Fruit fly (Drosophila melanogaster) whole organism, embryonic: ENCODE data around the gene Mekk1.

Experiments
- Asciz ChIP-seq: fragments of 200-800 bp; sonication (Bioruptor generic); optimal IDR thresholded peaks from 2 replicates; lab custom pipeline; 2017; ENCODE audit warnings: missing biosample characterization, mild to moderate bottlenecking, missing genetic modification characterization, missing genetic modification reagents
- Bteb2 ChIP-seq: fragments of 200-800 bp; sonication (Bioruptor generic); optimal IDR thresholded peaks from 2 replicates; lab custom pipeline; 2016; ENCODE audit warnings: missing biosample characterization, missing genetic modification characterization
- CG11085 ChIP-seq: fragments of 200-800 bp; sonication (Bioruptor generic); IDR thresholded peaks from 2 replicates; pipeline ENCODE4 v1.3.6; 2022; ENCODE audit warnings: missing biosample characterization, missing genetic modification characterization
- CG11398 ChIP-seq: fragments of 200-800 bp; sonication (Bioruptor generic); optimal IDR thresholded peaks from 2 replicates; lab custom pipeline; 2016; ENCODE audit warnings: missing biosample characterization, missing genetic modification characterization
- CG12155 ChIP-seq: fragments of 200-800 bp; sonication (Bioruptor generic); optimal IDR thresholded peaks from 3 replicates; lab custom pipeline; 2016; ENCODE audit warnings: missing biosample characterization, missing genetic modification characterization
- CG12659 ChIP-seq: fragments of 200-800 bp; sonication (Bioruptor generic); optimal IDR thresholded peaks from 3 replicates; lab custom pipeline; 2017; ENCODE audit warnings: mild to moderate bottlenecking, missing biosample characterization, missing genetic modification reagents, missing genetic modification characterization
- CG13287 ChIP-seq: fragments of 200-800 bp; sonication (Bioruptor generic); IDR thresholded peaks from 2 replicates; pipeline ENCODE4 v1.3.6; 2022; ENCODE audit warnings: missing biosample characterization, missing genetic modification characterization; ENCODE audit not compliant: partially characterized antibody
- CG17829 ChIP-seq: fragments of 200-800 bp; optimal IDR thresholded peaks from 2 replicates; lab custom pipeline; 2019; ENCODE audit warnings: missing biosample characterization, mild to moderate bottlenecking, missing genetic modification characterization, moderate library complexity
- CG18011 ChIP-seq: fragments of 200-800 bp; sonication (Bioruptor generic); optimal IDR thresholded peaks from 2 replicates; lab custom pipeline; 2017; ENCODE audit warnings: missing biosample characterization, missing genetic modification characterization, mild to moderate bottlenecking, moderate library complexity, missing genotype
- CG2120 ChIP-seq: fragments of 200-800 bp; sonication (Bioruptor generic); optimal IDR thresholded peaks from 3 replicates; lab custom pipeline; 2016; ENCODE audit warnings: missing biosample characterization, missing genetic modification characterization
- CG2202 ChIP-seq: fragments of 200-800 bp; sonication (Bioruptor generic); optimal IDR thresholded peaks from 2 replicates; lab custom pipeline; 2018; ENCODE audit warnings: missing biosample characterization, mild to moderate bottlenecking, missing genetic modification characterization
- CG30403 ChIP-seq: fragments of 200-800 bp; sonication (Bioruptor generic); optimal IDR thresholded peaks from 3 replicates; lab custom pipeline; 2016; ENCODE audit warnings: missing biosample characterization, missing genetic modification characterization
- CG31441 ChIP-seq: fragments of 200-800 bp; sonication (Bioruptor generic); IDR thresholded peaks from 2 replicates; pipeline ENCODE4 v1.3.6; 2022; ENCODE audit warnings: missing biosample characterization, missing genetic modification characterization
- CG33213 ChIP-seq: fragments of 200-800 bp; sonication (Bioruptor generic); optimal IDR thresholded peaks from 3 replicates; lab custom pipeline; 2016; ENCODE audit warnings: missing biosample characterization, missing genetic modification characterization
- CG34376 ChIP-seq: fragments of 200-800 bp; sonication (Bioruptor generic); optimal IDR thresholded peaks from 2 replicates; lab custom pipeline; 2018; ENCODE audit warnings: missing biosample characterization, mild to moderate bottlenecking, missing genetic modification characterization
- CG5180 ChIP-seq: fragments of 200-800 bp; sonication (Bioruptor generic); optimal IDR thresholded peaks from 3 replicates; lab custom pipeline; 2017; ENCODE audit warnings: missing biosample characterization, missing genetic modification characterization, mild to moderate bottlenecking, moderate library complexity, missing genetic modification reagents
- CG7963 ChIP-seq: fragments of 200-800 bp; sonication (Bioruptor generic); IDR thresholded peaks from 3 replicates; pipeline ENCODE4 v1.3.6; 2022; ENCODE audit warnings: missing biosample characterization, missing genetic modification characterization; ENCODE audit not compliant: partially characterized antibody
- CG9437 ChIP-seq: fragments of 200-800 bp; sonication (Bioruptor generic); optimal IDR thresholded peaks from 2 replicates; lab custom pipeline; 2018; ENCODE audit warnings: missing biosample characterization, mild to moderate bottlenecking, missing genetic modification characterization
- CkIIα-i1 ChIP-seq: fragments of 200-800 bp; sonication (Bioruptor generic); IDR thresholded peaks from 2 replicates; pipeline ENCODE4 v1.3.6; 2022; ENCODE audit warnings: missing biosample characterization, missing genetic modification characterization
- Dp ChIP-seq: fragments of 200-800 bp; sonication (Bioruptor generic); optimal IDR thresholded peaks from 2 replicates; lab custom pipeline; 2018; ENCODE audit warnings: missing biosample characterization, mild to moderate bottlenecking, missing genetic modification characterization, moderate library complexity
- Fer3 ChIP-seq: fragments of 200-800 bp; sonication (Bioruptor generic); optimal IDR thresholded peaks from 2 replicates; lab custom pipeline; 2018; ENCODE audit warnings: missing biosample characterization, mild to moderate bottlenecking, missing genetic modification characterization, moderate library complexity
- HmgD ChIP-seq: fragments of 200-800 bp; sonication (Bioruptor generic); optimal IDR thresholded peaks from 3 replicates; lab custom pipeline; 2016; ENCODE audit warnings: missing biosample characterization, missing genetic modification characterization
- Hr3 ChIP-seq: fragments of 200-800 bp; sonication (Bioruptor generic); optimal IDR thresholded peaks from 3 replicates; lab custom pipeline; 2016; ENCODE audit warnings: missing biosample characterization, missing genetic modification characterization
- Hr39 ChIP-seq: fragments of >200 bp; optimal IDR thresholded peaks from 2 replicates; lab custom pipeline; 2017
- Kr ChIP-seq: fragments of 200-800 bp; sonication (Bioruptor generic); optimal IDR thresholded peaks from 2 replicates; lab custom pipeline; 2017; ENCODE audit warnings: missing biosample characterization, mild to moderate bottlenecking, missing genetic modification characterization
- Nf-YC ChIP-seq: fragments of 200-800 bp; optimal IDR thresholded peaks from 3 replicates; lab custom pipeline; 2019; ENCODE audit warnings: missing biosample characterization, mild to moderate bottlenecking, missing genetic modification characterization, moderate library complexity
- Pdp1 ChIP-seq, 2 experiments: fragments of 200-800 bp; sonication (Bioruptor generic); optimal IDR thresholded peaks; 3 replicates each; lab custom pipeline; 2016; ENCODE audit warnings: missing biosample characterization in 2 of 2, missing genetic modification characterization in 2 of 2, mild to moderate bottlenecking in 1 of 2, moderate library complexity in 1 of 2
- Ssrp ChIP-seq: fragments of 200-800 bp; sonication (Bioruptor generic); optimal IDR thresholded peaks from 2 replicates; lab custom pipeline; 2018; ENCODE audit warnings: missing biosample characterization, mild to moderate bottlenecking, missing genetic modification characterization, moderate library complexity
- Xbp1 ChIP-seq: fragments of 200-800 bp; sonication (Bioruptor generic); optimal IDR thresholded peaks from 3 replicates; lab custom pipeline; 2016; ENCODE audit warnings: missing biosample characterization, mild to moderate bottlenecking, missing genetic modification characterization
- ap ChIP-seq: fragments of 200-800 bp; sonication (Bioruptor generic); IDR thresholded peaks from 2 replicates; pipeline ENCODE4 v1.3.6; 2022; ENCODE audit warnings: missing biosample characterization, missing genetic modification characterization
- az2 ChIP-seq: fragments of 200-800 bp; sonication (Bioruptor generic); optimal IDR thresholded peaks from 3 replicates; lab custom pipeline; 2016; ENCODE audit warnings: missing biosample characterization, missing genetic modification characterization
- caup ChIP-seq: fragments of 200-800 bp; sonication (Bioruptor generic); optimal IDR thresholded peaks from 3 replicates; lab custom pipeline; 2017; ENCODE audit warnings: missing biosample characterization, mild to moderate bottlenecking, missing genetic modification characterization, moderate library complexity; ENCODE audit not compliant: severe bottlenecking
- chinmo ChIP-seq: fragments of 200-800 bp; sonication (Bioruptor generic); IDR thresholded peaks from 4 replicates; pipeline ENCODE4 v1.3.6; 2022; ENCODE audit warnings: missing biosample characterization, missing genetic modification characterization; ENCODE audit not compliant: partially characterized antibody
- disco-r ChIP-seq: fragments of 200-800 bp; sonication (Bioruptor generic); optimal IDR thresholded peaks from 2 replicates; lab custom pipeline; 2016; ENCODE audit warnings: missing biosample characterization, missing genetic modification characterization
- en ChIP-seq: fragments of 200-800 bp; sonication (Bioruptor generic); optimal IDR thresholded peaks from 2 replicates; lab custom pipeline; 2016; ENCODE audit warnings: missing biosample characterization, missing genetic modification characterization
- fd96Cb ChIP-seq: fragments of 200-800 bp; sonication (Bioruptor generic); optimal IDR thresholded peaks from 2 replicates; lab custom pipeline; 2018; ENCODE audit warnings: missing biosample characterization, mild to moderate bottlenecking, missing genetic modification characterization, moderate library complexity
- gfzf ChIP-seq: fragments of 200-800 bp; sonication (Bioruptor generic); optimal IDR thresholded peaks from 2 replicates; lab custom pipeline; 2016; ENCODE audit warnings: missing biosample characterization, mild to moderate bottlenecking, missing genetic modification characterization, moderate library complexity
- gsb ChIP-seq: fragments of 200-800 bp; sonication (Bioruptor generic); IDR thresholded peaks from 2 replicates; pipeline ENCODE4 v1.3.6; 2022; ENCODE audit warnings: missing biosample characterization, missing genetic modification characterization
- insv ChIP-seq, 2 experiments: fragments of 200-800 bp; sonication (Bioruptor generic); optimal IDR thresholded peaks; 3 replicates each; lab custom pipeline; 2016 to 2018; ENCODE audit warnings: missing biosample characterization in 2 of 2, missing genetic modification characterization in 2 of 2
- luna ChIP-seq: fragments of 200-800 bp; sonication (Bioruptor generic); optimal IDR thresholded peaks from 2 replicates; lab custom pipeline; 2016; ENCODE audit warnings: missing biosample characterization, missing genetic modification characterization
- pita ChIP-seq: fragments of 200-800 bp; sonication (Bioruptor generic); optimal IDR thresholded peaks from 2 replicates; lab custom pipeline; 2017; ENCODE audit warnings: missing biosample characterization, mild to moderate bottlenecking, missing genetic modification characterization
- repo ChIP-seq: fragments of 200-800 bp; sonication (Bioruptor generic); optimal IDR thresholded peaks from 2 replicates; lab custom pipeline; 2016; ENCODE audit warnings: missing biosample characterization, missing genetic modification characterization
- row ChIP-seq: fragments of 200-800 bp; sonication (Bioruptor generic); IDR thresholded peaks from 3 replicates; pipeline ENCODE4 v1.3.6; 2022; ENCODE audit warnings: missing biosample characterization, missing genetic modification characterization
- sens ChIP-seq: fragments of 200-800 bp; sonication (Bioruptor generic); peaks from one replicate; lab custom pipeline; 2016; ENCODE audit warnings: missing biosample characterization, missing genetic modification characterization
- sna ChIP-seq: fragments of 200-800 bp; sonication (Bioruptor generic); IDR thresholded peaks from 2 replicates; pipeline ENCODE4 v1.3.6; 2022; ENCODE audit warnings: missing biosample characterization, missing genetic modification characterization; ENCODE audit not compliant: partially characterized antibody
- so ChIP-seq: fragments of 200-800 bp; sonication (Bioruptor generic); IDR thresholded peaks from 3 replicates; pipeline ENCODE4 v1.3.6; 2022; ENCODE audit warnings: missing biosample characterization, missing genetic modification characterization
- tx ChIP-seq: fragments of 200-800 bp; sonication (Bioruptor generic); optimal IDR thresholded peaks from 2 replicates; lab custom pipeline; 2016; ENCODE audit warnings: missing biosample characterization, missing genetic modification characterization
- vvl ChIP-seq: fragments of 200-800 bp; sonication (Bioruptor generic); IDR thresholded peaks from 2 replicates; pipeline ENCODE4 v1.3.6; 2022; ENCODE audit warnings: missing biosample characterization, missing genetic modification characterization
- yki ChIP-seq: fragments of >200 bp; optimal IDR thresholded peaks from 3 replicates; lab custom pipeline; 2018

Gene Mekk1

DNA sequence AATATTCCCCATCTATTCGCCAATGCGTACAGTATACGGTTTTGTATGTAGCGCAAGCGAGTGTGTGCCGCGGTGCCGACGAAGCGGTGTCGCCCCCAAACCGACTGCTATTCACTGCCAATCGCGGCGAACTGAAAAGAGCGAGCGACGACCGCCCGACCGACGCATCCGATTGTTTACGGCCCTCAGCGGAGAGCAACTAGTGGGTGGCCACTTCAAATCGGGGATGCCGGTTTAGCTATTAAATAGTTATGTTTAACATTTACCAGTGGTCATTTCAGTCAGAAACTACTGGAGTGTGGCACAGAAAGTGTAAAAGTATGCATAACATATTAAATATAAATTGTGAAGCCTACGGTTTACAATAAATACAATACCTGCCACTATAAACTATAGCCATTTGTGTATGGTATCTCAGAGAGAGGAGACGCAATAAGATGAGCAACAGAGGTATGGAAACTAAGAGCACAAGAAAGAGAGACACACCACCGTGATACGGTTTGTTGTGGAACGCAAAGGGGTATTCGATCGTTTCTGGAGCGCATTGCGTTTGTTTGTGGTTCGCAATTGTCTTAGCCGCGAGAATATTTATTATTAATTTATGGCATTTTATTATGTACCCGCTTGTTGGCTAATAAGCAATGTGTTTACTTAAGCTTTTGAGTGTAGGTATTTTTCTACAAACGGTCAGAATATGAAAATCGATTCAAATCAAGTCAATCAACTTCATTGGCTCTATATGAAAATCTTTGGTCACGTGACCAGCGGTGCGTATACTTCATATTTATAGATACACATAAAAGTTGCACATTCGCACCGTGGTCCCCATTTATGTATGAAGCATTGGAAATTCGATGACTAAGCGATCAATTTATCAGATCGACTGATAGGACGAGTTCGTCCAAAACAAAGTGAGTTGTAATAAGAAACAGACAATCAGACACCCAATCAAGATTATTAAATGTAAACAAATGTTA lies 3.1 kb downstream of the Mekk1 start (continued):
- no peak for TF ChIP-seq CG31441
- TF ChIP-seq CG2202 (tag; lab: Kevin White, UChicago): no peak
- peak; percentile 82 for TF ChIP-seq sens (GFP tag; lab: Kevin White, UChicago)
- no peak for TF ChIP-seq CG18011 (GFP tag; lab: Kevin White, UChicago)
- TF ChIP-seq repo (GFP tag; lab: Kevin White, UChicago): no peak
- no peak for TF ChIP-seq az2 (GFP tag; lab: Kevin White, UChicago)
- no peak for TF ChIP-seq CG11085 (GFP tag; lab: Robert Waterston, UW)
- no peak for TF ChIP-seq en (GFP tag; lab: Kevin White, UChicago)
- TF ChIP-seq CG17829 (tag; lab: Kevin White, UChicago): no peak
- TF ChIP-seq gfzf (GFP tag; lab: Kevin White, UChicago): no peak
- peak; percentile 15; the same call in 1 of the 3 replicates for TF ChIP-seq CG7963
- peak; percentile 67 for TF ChIP-seq Nf-YC
- TF ChIP-seq luna (GFP tag; lab: Kevin White, UChicago): no peak
- TF ChIP-seq Dp (GFP tag; lab: Kevin White, UChicago): no peak
- TF ChIP-seq Xbp1 (GFP tag; lab: Kevin White, UChicago): no peak
- no peak for TF ChIP-seq Ssrp (tag; lab: Kevin White, UChicago)
- no peak for TF ChIP-seq CG5180 (GFP tag; lab: Kevin White, UChicago)
- peak; percentile 89 for TF ChIP-seq row
- TF ChIP-seq CG30403 (GFP tag; lab: Kevin White, UChicago): no peak
- no peak for TF ChIP-seq sna (GFP tag; lab: Robert Waterston, UW)
- TF ChIP-seq Fer3 (tag; lab: Kevin White, UChicago): no peak
- TF ChIP-seq CG12659 (GFP tag; lab: Kevin White, UChicago): no peak
- TF ChIP-seq Asciz: no peak
- no peak for TF ChIP-seq CG34376 (GFP tag; lab: Kevin White, UChicago)
- TF ChIP-seq Kr (GFP tag; lab: Kevin White, UChicago): no peak
- TF ChIP-seq HmgD (GFP tag; lab: Kevin White, UChicago): no peak
- TF ChIP-seq caup (GFP tag; lab: Kevin White, UChicago): peak; percentile 38
- TF ChIP-seq CkIIα-i1 (GFP tag; lab: Robert Waterston, UW): no peak
- no peak for TF ChIP-seq ap (GFP tag; lab: Robert Waterston, UW)
- TF ChIP-seq vvl (GFP tag; lab: Robert Waterston, UW): peak; percentile 36; the same call in 1 of the 2 replicates
- TF ChIP-seq CG12155 (GFP tag; lab: Kevin White, UChicago): peak; percentile 30
- TF ChIP-seq Hr39 (lab: Kevin White, UChicago): no peak
- TF ChIP-seq gsb (GFP tag; lab: Robert Waterston, UW): no peak
- TF ChIP-seq disco-r (GFP tag; lab: Kevin White, UChicago): no peak
- TF ChIP-seq CG11398 (GFP tag; lab: Kevin White, UChicago): no peak
- TF ChIP-seq insv (GFP tag; optimal IDR thresholded peaks at IDR 0.05; lab: Kevin White, UChicago): no peak
- 0 out of 3 replicates have a peak, but pooled peaks have one; percentile 37 for TF ChIP-seq so (GFP tag; lab: Robert Waterston, UW)
- TF ChIP-seq CG9437 (GFP tag; lab: Kevin White, UChicago): no peak
- no peak for TF ChIP-seq Hr3
- TF ChIP-seq fd96Cb (tag; lab: Kevin White, UChicago): no peak
- TF ChIP-seq CG2120 (GFP tag; lab: Kevin White, UChicago): peak; percentile 17
- TF ChIP-seq tx (GFP tag; lab: Kevin White, UChicago): no peak
- no peak for TF ChIP-seq Bteb2 (GFP tag; lab: Kevin White, UChicago)
- TF ChIP-seq chinmo: peak; percentile 62; the same call in 2 of the 4 replicates
- peak; percentile 42 for TF ChIP-seq yki (lab: Kevin White, UChicago)
- peak; percentile 49 for TF ChIP-seq CG13287
- TF ChIP-seq pita (GFP tag; lab: Kevin White, UChicago): no peak
- no peak for TF ChIP-seq Pdp1 (GFP tag; optimal IDR thresholded peaks at IDR 0.05; lab: Kevin White, UChicago)
- no peak for TF ChIP-seq CG33213
